Worm (Caenorhabditis elegans) whole organism, young adult: ENCODE results near the gene twk-5.

ENCODE experiments used
- B0336.3 ChIP-seq: fragments of 200-800 bp; sonication (Bioruptor generic); IDR thresholded peaks from 2 replicates; pipeline ENCODE4 v1.3.6; 2022; ENCODE audit warnings: missing genetic modification characterization, missing compliant biosample characterization
- D2030.7 ChIP-seq: fragments of 200-800 bp; sonication (Bioruptor generic); IDR thresholded peaks from 2 replicates; pipeline ENCODE4 v1.3.6; 2022; ENCODE audit warnings: missing genetic modification reagents, missing genetic modification characterization, missing compliant biosample characterization
- F22D6.2 ChIP-seq: sonication (generic microtip); optimal IDR thresholded peaks from 2 replicates; lab custom pipeline; 2016; ENCODE audit warnings: mild to moderate bottlenecking, missing genetic modification characterization, missing compliant biosample characterization
- F23B12.7 ChIP-seq: sonication (generic microtip); optimal IDR thresholded peaks from 2 replicates; lab custom pipeline; 2017; ENCODE audit warnings: missing genetic modification characterization, mild to moderate bottlenecking, missing compliant biosample characterization, antibody characterized with exemption, moderate library complexity; ENCODE audit not compliant: insufficient read depth
- F33H1.4 ChIP-seq: fragments of 200-800 bp; sonication (Bioruptor generic); IDR thresholded peaks from 2 replicates; pipeline ENCODE4 v1.3.6; 2022; ENCODE audit warnings: missing genetic modification reagents, missing genetic modification characterization, missing compliant biosample characterization
- F49E8.2 ChIP-seq: sonication (generic microtip); optimal IDR thresholded peaks from 3 replicates; lab custom pipeline; 2017; ENCODE audit warnings: missing genetic modification characterization, mild to moderate bottlenecking, missing compliant biosample characterization, antibody characterized with exemption, moderate library complexity; ENCODE audit not compliant: insufficient read depth
- F52B5.7 ChIP-seq: sonication (generic microtip); optimal IDR thresholded peaks from 2 replicates; lab custom pipeline; 2016; ENCODE audit warnings: mild to moderate bottlenecking, missing genetic modification characterization, missing compliant biosample characterization
- F57C9.4 ChIP-seq: sonication (generic microtip); optimal IDR thresholded peaks from 2 replicates; lab custom pipeline; 2017; ENCODE audit warnings: mild to moderate bottlenecking, missing genetic modification characterization, missing compliant biosample characterization
- K11D2.4 ChIP-seq: fragments of 200-800 bp; sonication (Bioruptor generic); IDR thresholded peaks from 2 replicates; pipeline ENCODE4 v1.3.6; 2022; ENCODE audit warnings: missing genetic modification reagents, missing genetic modification characterization, missing compliant biosample characterization
- T07F8.4 ChIP-seq: sonication (generic microtip); optimal IDR thresholded peaks from 2 replicates; lab custom pipeline; 2016; ENCODE audit warnings: mild to moderate bottlenecking, missing genetic modification characterization, moderate library complexity, missing compliant biosample characterization
- Y56A3A.18 ChIP-seq: fragments of 200-800 bp; sonication (Bioruptor generic); IDR thresholded peaks from 2 replicates; pipeline ENCODE4 v1.3.6; 2022; ENCODE audit warnings: missing genetic modification reagents, missing genetic modification characterization, missing compliant biosample characterization
- Y67H2A.10 ChIP-seq: fragments of 200-800 bp; sonication (Bioruptor generic); conservative IDR thresholded peaks from 2 replicates; pipeline ENCODE4 v1.3.6; 2022; ENCODE audit warnings: missing genetic modification reagents, missing genetic modification characterization, missing compliant biosample characterization
- Y79H2A.3 ChIP-seq: fragments of 200-800 bp; sonication (Bioruptor generic); conservative IDR thresholded peaks from 2 replicates; pipeline ENCODE4 v1.3.6; 2022; ENCODE audit warnings: missing genetic modification reagents, missing genetic modification characterization, missing compliant biosample characterization
- Y95B8A.8 ChIP-seq: fragments of 200-800 bp; sonication (Bioruptor generic); IDR thresholded peaks from 2 replicates; pipeline ENCODE4 v1.3.6; 2022; ENCODE audit warnings: missing genetic modification reagents, missing genetic modification characterization, missing compliant biosample characterization
- aptf-3 ChIP-seq: fragments of 200-800 bp; sonication (Bioruptor generic); IDR thresholded peaks from 2 replicates; pipeline ENCODE4 v1.3.6; 2022; ENCODE audit warnings: missing genetic modification characterization, missing compliant biosample characterization
- attf-3 ChIP-seq: fragments of 200-800 bp; sonication (Bioruptor generic); conservative IDR thresholded peaks from 2 replicates; pipeline ENCODE4 v1.3.6; 2022; ENCODE audit warnings: missing genetic modification reagents, missing genetic modification characterization, missing compliant biosample characterization
- bed-2 ChIP-seq: fragments of 200-800 bp; sonication (Bioruptor generic); IDR thresholded peaks from 2 replicates; pipeline ENCODE4 v1.3.6; 2022; ENCODE audit warnings: missing genetic modification reagents, missing genetic modification characterization, missing compliant biosample characterization
- ceh-100 ChIP-seq: fragments of 200-800 bp; sonication (Bioruptor generic); IDR thresholded peaks from 2 replicates; pipeline ENCODE4 v1.3.6; 2022; ENCODE audit warnings: missing genetic modification reagents, missing genetic modification characterization, missing compliant biosample characterization
- ceh-91 ChIP-seq: fragments of 200-800 bp; sonication (Bioruptor generic); IDR thresholded peaks from 2 replicates; pipeline ENCODE4 v1.3.6; 2022; ENCODE audit warnings: missing genetic modification reagents, missing genetic modification characterization, missing compliant biosample characterization
- dox-1 ChIP-seq: fragments of 200-800 bp; sonication (Bioruptor generic); IDR thresholded peaks from 2 replicates; pipeline ENCODE4 v1.3.6; 2022; ENCODE audit warnings: missing genetic modification reagents, missing genetic modification characterization, missing compliant biosample characterization
- egl-18 ChIP-seq: fragments of 200-800 bp; sonication (Bioruptor generic); IDR thresholded peaks from 2 replicates; pipeline ENCODE4 v1.3.6; 2022; ENCODE audit warnings: missing genetic modification reagents, missing genetic modification characterization, missing compliant biosample characterization
- egl-44 ChIP-seq: fragments of 200-800 bp; sonication (Bioruptor generic); IDR thresholded peaks from 2 replicates; pipeline ENCODE4 v1.3.6; 2022; ENCODE audit warnings: missing genetic modification reagents, missing genetic modification characterization, missing compliant biosample characterization
- ekl-4 ChIP-seq: fragments of 200-800 bp; sonication (Bioruptor generic); IDR thresholded peaks from 2 replicates; pipeline ENCODE4 v1.3.6; 2022; ENCODE audit warnings: missing genetic modification reagents, missing genetic modification characterization, missing compliant biosample characterization
- ets-4 ChIP-seq: fragments of 200-800 bp; sonication (Bioruptor generic); optimal IDR thresholded peaks from 2 replicates; lab custom pipeline; 2018; ENCODE audit warnings: mild to moderate bottlenecking, missing genetic modification characterization, missing compliant biosample characterization
- hsf-1 ChIP-seq: fragments of 200-800 bp; sonication (Bioruptor generic); IDR thresholded peaks from 2 replicates; pipeline ENCODE4 v1.3.6; 2022; ENCODE audit warnings: missing genetic modification reagents, missing genetic modification characterization, missing compliant biosample characterization
- lin-26 ChIP-seq: fragments of 200-800 bp; sonication (Bioruptor generic); IDR thresholded peaks from 2 replicates; pipeline ENCODE4 v1.3.6; 2022; ENCODE audit warnings: missing genetic modification reagents, missing genetic modification characterization, missing compliant biosample characterization
- lin-54 ChIP-seq: fragments of 200-800 bp; sonication (Bioruptor generic); optimal IDR thresholded peaks from 2 replicates; lab custom pipeline; 2018; ENCODE audit warnings: mild to moderate bottlenecking, missing genetic modification characterization, missing compliant biosample characterization
- lsl-1 ChIP-seq: fragments of 200-800 bp; sonication (Bioruptor generic); optimal IDR thresholded peaks from 2 replicates; lab custom pipeline; 2018; ENCODE audit warnings: mild to moderate bottlenecking, missing genetic modification characterization, moderate library complexity, missing compliant biosample characterization
- madf-10 ChIP-seq: sonication (generic microtip); optimal IDR thresholded peaks from 2 replicates; lab custom pipeline; 2016; ENCODE audit warnings: mild to moderate bottlenecking, missing genetic modification characterization, missing compliant biosample characterization
- madf-3 ChIP-seq: fragments of 200-800 bp; sonication (Bioruptor generic); IDR thresholded peaks from 2 replicates; pipeline ENCODE4 v1.3.6; 2022; ENCODE audit warnings: missing genetic modification reagents, missing genetic modification characterization, missing compliant biosample characterization
- madf-8 ChIP-seq: fragments of 200-800 bp; sonication (Bioruptor generic); conservative IDR thresholded peaks from 2 replicates; pipeline ENCODE4 v1.3.6; 2022; ENCODE audit warnings: missing genetic modification reagents, missing genetic modification characterization, missing compliant biosample characterization
- mcd-1 ChIP-seq: fragments of 200-800 bp; sonication (Bioruptor generic); IDR thresholded peaks from 2 replicates; pipeline ENCODE4 v1.3.6; 2022; ENCODE audit warnings: missing genetic modification reagents, missing genetic modification characterization, missing compliant biosample characterization
- mel-28 ChIP-seq: sonication (generic microtip); optimal IDR thresholded peaks from 2 replicates; lab custom pipeline; 2016; ENCODE audit warnings: borderline replicate concordance, mild to moderate bottlenecking, missing genetic modification characterization, missing compliant biosample characterization
- nfya-2 ChIP-seq: fragments of 200-800 bp; sonication (Bioruptor generic); IDR thresholded peaks from 2 replicates; pipeline ENCODE4 v1.3.6; 2022; ENCODE audit warnings: missing genetic modification reagents, missing genetic modification characterization, missing compliant biosample characterization
- nhr-120 ChIP-seq: fragments of 200-800 bp; sonication (Bioruptor generic); IDR thresholded peaks from 2 replicates; pipeline ENCODE4 v1.3.6; 2022; ENCODE audit warnings: missing genetic modification characterization, missing compliant biosample characterization
- nhr-80 ChIP-seq: sonication (generic microtip); optimal IDR thresholded peaks from 2 replicates; lab custom pipeline; 2016; ENCODE audit warnings: missing genetic modification characterization, missing compliant biosample characterization
- nhr-90 ChIP-seq: sonication (generic microtip); optimal IDR thresholded peaks from 2 replicates; lab custom pipeline; 2016; ENCODE audit warnings: missing genotype, mild to moderate bottlenecking, missing genetic modification characterization, missing compliant biosample characterization
- pbrm-1 ChIP-seq: fragments of 200-800 bp; sonication (Bioruptor generic); IDR thresholded peaks from 2 replicates; pipeline ENCODE4 v1.3.6; 2022; ENCODE audit warnings: missing genetic modification reagents, missing genetic modification characterization, missing compliant biosample characterization
- pha-4 ChIP-seq: fragments of 150-350 bp; sonication (generic microtip); optimal IDR thresholded peaks from 2 replicates; lab custom pipeline; 2014; ENCODE audit warnings: missing biosample characterization, missing genetic modification reagents, missing genetic modification characterization
- repo-1 ChIP-seq: sonication (generic microtip); optimal IDR thresholded peaks from 2 replicates; lab custom pipeline; 2017; ENCODE audit warnings: mild to moderate bottlenecking, missing genetic modification characterization, missing compliant biosample characterization
- sdz-38 ChIP-seq: sonication (generic microtip); optimal IDR thresholded peaks from 2 replicates; lab custom pipeline; 2016; ENCODE audit warnings: missing genotype, missing genetic modification characterization, missing compliant biosample characterization
- snpc-1.1 ChIP-seq: sonication (generic microtip); optimal IDR thresholded peaks from 2 replicates; lab custom pipeline; 2017; ENCODE audit warnings: missing genetic modification characterization, mild to moderate bottlenecking, missing compliant biosample characterization, antibody characterized with exemption, moderate library complexity, missing genotype, missing genetic modification reagents; ENCODE audit not compliant: insufficient read depth
- snpc-1.3 ChIP-seq: sonication (generic microtip); optimal IDR thresholded peaks from 2 replicates; lab custom pipeline; 2017; ENCODE audit warnings: missing genetic modification characterization, mild to moderate bottlenecking, missing compliant biosample characterization, antibody characterized with exemption, moderate library complexity, missing genotype, missing genetic modification reagents; ENCODE audit not compliant: insufficient read depth
- snpc-4 ChIP-seq, 5 experiments: fragments of 150-350 bp in 1 of 5; sonication (generic microtip) in 4 of 5; optimal IDR thresholded peaks; 2 replicates each; lab custom pipeline; 2014 to 2018; ENCODE audit warnings: missing genetic modification characterization in 5 of 5, missing biosample characterization in 3 of 5, antibody characterized with exemption in 2 of 5, mild to moderate bottlenecking in 2 of 5, missing compliant biosample characterization in 2 of 5, missing genotype in 2 of 5, moderate library complexity in 2 of 5, missing genetic modification reagents in 1 of 5
- sptf-2 ChIP-seq: fragments of 200-800 bp; sonication (Bioruptor generic); optimal IDR thresholded peaks from 2 replicates; lab custom pipeline; 2018; ENCODE audit warnings: mild to moderate bottlenecking, missing genetic modification characterization, missing compliant biosample characterization
- tbx-9 ChIP-seq: sonication (generic microtip); optimal IDR thresholded peaks from 2 replicates; lab custom pipeline; 2016; ENCODE audit warnings: borderline replicate concordance, missing genetic modification characterization, inconsistent platforms, missing compliant biosample characterization
- ztf-6 ChIP-seq: fragments of 200-800 bp; sonication (Bioruptor generic); IDR thresholded peaks from 2 replicates; pipeline ENCODE4 v1.3.6; 2022; ENCODE audit warnings: missing genetic modification reagents, missing genetic modification characterization, missing compliant biosample characterization

Gene twk-5

ce11 chrII:11453025-11453424 lies 32.1 kb downstream of the twk-5 start, which contains the start of gene rsp-1 (continued):
- peak; percentile 81 for TF ChIP-seq Y67H2A.10 (GFP tag; lab: Robert Waterston, UW)
- TF ChIP-seq Y95B8A.8 (GFP tag; lab: Robert Waterston, UW), result peak; percentile 93
- peak; percentile 27 for TF ChIP-seq F22D6.2 (tag; lab: Kevin White, UChicago)
- TF ChIP-seq lin-54 (GFP tag; lab: Kevin White, UChicago), result peak; percentile 93
- peak; percentile 79 for TF ChIP-seq attf-3 (GFP tag; lab: Robert Waterston, UW)
- peak; percentile 95 for TF ChIP-seq dox-1 (GFP tag; lab: Robert Waterston, UW)
- TF ChIP-seq snpc-1.3 (tag; lab: Kevin White, UChicago), result peak; percentile 72
- 0 out of 2 replicates have a peak, but pooled peaks have one; percentile 49 for TF ChIP-seq Y56A3A.18 (GFP tag; lab: Robert Waterston, UW)
- peak; percentile 77 for TF ChIP-seq D2030.7
- TF ChIP-seq mel-28 (tag; lab: Kevin White, UChicago), result no peak
- TF ChIP-seq madf-3, result peak; percentile 100
- TF ChIP-seq ceh-91 (GFP tag; lab: Robert Waterston, UW), result peak; percentile 73
- TF ChIP-seq F57C9.4 (tag; lab: Kevin White, UChicago), result no peak
- TF ChIP-seq F52B5.7 (tag; lab: Kevin White, UChicago), result peak; percentile 16
- TF ChIP-seq ztf-6, result 0 out of 2 replicates have a peak, but pooled peaks have one; percentile 26
- TF ChIP-seq madf-8 (GFP tag; lab: Robert Waterston, UW), result peak; percentile 57
- peak; percentile 95 for TF ChIP-seq nhr-80 (tag; lab: Kevin White, UChicago)
- peak; percentile 40 for TF ChIP-seq ets-4 (GFP tag; lab: Kevin White, UChicago)
- peak; percentile 76 for TF ChIP-seq F33H1.4 (GFP tag; lab: Robert Waterston, UW)
- no peak for TF ChIP-seq snpc-4 (GFP tag; optimal IDR thresholded peaks at IDR 0.05; lab: Kevin White, UChicago)
- peak; percentile 73 to 82 (median 80) for TF ChIP-seq snpc-4 (tag; optimal IDR thresholded peaks at IDR 0.05; lab: Kevin White, UChicago)
- TF ChIP-seq nfya-2, result no peak
- no peak for TF ChIP-seq pha-4 (tag; lab: Kevin White, UChicago)
- TF ChIP-seq ceh-100, result peak; percentile 78
- TF ChIP-seq lin-26 (GFP tag; lab: Robert Waterston, UW), result no peak
- peak; percentile 91 for TF ChIP-seq pbrm-1
- no peak for TF ChIP-seq T07F8.4 (tag; lab: Kevin White, UChicago)
- peak; percentile 69 for TF ChIP-seq repo-1 (tag; lab: Kevin White, UChicago)
- peak; percentile 79 for TF ChIP-seq lsl-1 (GFP tag; lab: Kevin White, UChicago)
- peak; percentile 94 for TF ChIP-seq ekl-4 (GFP tag; lab: Robert Waterston, UW)
- peak; percentile 90 for TF ChIP-seq mcd-1
- TF ChIP-seq snpc-1.1 (tag; lab: Kevin White, UChicago), result peak; percentile 42
- peak; percentile 53 for TF ChIP-seq F49E8.2 (tag; lab: Kevin White, UChicago)
- no peak for TF ChIP-seq bed-2 (GFP tag; lab: Robert Waterston, UW)
- TF ChIP-seq aptf-3, result no peak
- peak; percentile 85 for TF ChIP-seq F23B12.7 (tag; lab: Kevin White, UChicago)
- TF ChIP-seq madf-10 (tag; lab: Kevin White, UChicago), result peak; percentile 80
- no peak for TF ChIP-seq Y79H2A.3 (GFP tag; lab: Robert Waterston, UW)
- no peak for TF ChIP-seq tbx-9 (tag; lab: Kevin White, UChicago)
- peak; percentile 23 for TF ChIP-seq nhr-90
- no peak for TF ChIP-seq sdz-38
- peak; percentile 88 for TF ChIP-seq K11D2.4 (GFP tag; lab: Robert Waterston, UW)
- TF ChIP-seq nhr-120 (GFP tag; lab: Robert Waterston, UW), result no peak
- 0 out of 2 replicates have a peak, but pooled peaks have one; percentile 29 for TF ChIP-seq egl-44
- TF ChIP-seq sptf-2 (GFP tag; lab: Kevin White, UChicago), result peak; percentile 4
- peak; percentile 12; the same call in 1 of the 2 replicates for TF ChIP-seq hsf-1
- TF ChIP-seq B0336.3 (GFP tag; lab: Robert Waterston, UW), result peak; percentile 83
- TF ChIP-seq egl-18, result 0 out of 2 replicates have a peak, but pooled peaks have one; percentile 30
